Worm (Caenorhabditis elegans): Measurements from ENCODE around the gene cutl-22.

ce11 chrV:1092359-1092758 is 49.2 kb upstream of the cutl-22 start, which contains the start of gene Y50D4B.4:
- TF ChIP-seq tbx-2 (tag; optimal IDR thresholded peaks at IDR 0.05) (no peak), R02D3.7 (tag; optimal IDR thresholded peaks at IDR 0.05) (no peak), nhr-12 (tag; optimal IDR thresholded peaks at IDR 0.05) (no peak), unc-39 (tag; optimal IDR thresholded peaks at IDR 0.05) (no peak), fkh-2 (tag; optimal IDR thresholded peaks at IDR 0.05) (no peak), snpc-4 (tag; optimal IDR thresholded peaks at IDR 0.05) (no peak), ztf-11 (tag; optimal IDR thresholded peaks at IDR 0.05) (no peak), ZK546.5 (tag; optimal IDR thresholded peaks at IDR 0.05) (no peak), nhr-23 (tag; optimal IDR thresholded peaks at IDR 0.05) (no peak), jun-1 (tag; optimal IDR thresholded peaks at IDR 0.05) (no peak), lin-39 (tag; optimal IDR thresholded peaks at IDR 0.05) (no peak)
